Fruit fly (Drosophila melanogaster) whole organism, embryonic: ENCODE results near the gene CG6345.

Experiments
- Ada2b ChIP-seq: fragments of 200-800 bp; sonication (Bioruptor generic); IDR thresholded peaks from 2 replicates; pipeline ENCODE4 v1.3.6; 2022; ENCODE audit warnings: missing biosample characterization, missing genetic modification characterization
- Antp ChIP-seq: fragments of 200-800 bp; sonication (Bioruptor generic); optimal IDR thresholded peaks from 3 replicates; lab custom pipeline; 2016; ENCODE audit warnings: missing biosample characterization, missing genetic modification characterization
- Awh ChIP-seq: fragments of 200-800 bp; sonication (Bioruptor generic); IDR thresholded peaks from 2 replicates; pipeline ENCODE4, ENCODE4 v1.3.6; 2022; ENCODE audit warnings: missing biosample characterization, missing genetic modification characterization
- CG11456 ChIP-seq: fragments of 200-800 bp; sonication (Bioruptor generic); IDR thresholded peaks from 3 replicates; pipeline ENCODE4 v1.3.6; 2022; ENCODE audit warnings: missing biosample characterization, missing genetic modification characterization
- CG12659 ChIP-seq: fragments of 200-800 bp; sonication (Bioruptor generic); optimal IDR thresholded peaks from 3 replicates; lab custom pipeline; 2017; ENCODE audit warnings: mild to moderate bottlenecking, missing biosample characterization, missing genetic modification reagents, missing genetic modification characterization
- CG13296 ChIP-seq: fragments of 200-800 bp; sonication (Bioruptor generic); optimal IDR thresholded peaks from 3 replicates; lab custom pipeline; 2018; ENCODE audit warnings: missing biosample characterization, mild to moderate bottlenecking, missing genetic modification characterization
- CG13624 ChIP-seq: fragments of 200-800 bp; sonication (Bioruptor generic); optimal IDR thresholded peaks from 2 replicates; lab custom pipeline; 2016; ENCODE audit warnings: missing biosample characterization, missing genetic modification characterization
- CG14014 ChIP-seq: fragments of 200-800 bp; sonication (Bioruptor generic); IDR thresholded peaks from 2 replicates; pipeline ENCODE4 v1.3.6; 2022; ENCODE audit warnings: missing biosample characterization, missing genetic modification characterization
- CG14050 ChIP-seq: fragments of 200-800 bp; sonication (Bioruptor generic); IDR thresholded peaks from 3 replicates; pipeline ENCODE4 v1.3.6; 2022; ENCODE audit warnings: missing biosample characterization, missing genetic modification characterization
- CG14710 ChIP-seq: fragments of 200-800 bp; sonication (Bioruptor generic); optimal IDR thresholded peaks from 3 replicates; lab custom pipeline; 2019; ENCODE audit warnings: missing biosample characterization, mild to moderate bottlenecking, missing genetic modification characterization, moderate library complexity
- CG18476 ChIP-seq: fragments of 200-800 bp; sonication (Bioruptor generic); optimal IDR thresholded peaks from 2 replicates; lab custom pipeline; 2016; ENCODE audit warnings: missing biosample characterization, mild to moderate bottlenecking, missing genetic modification characterization
- CG33213 ChIP-seq: fragments of 200-800 bp; sonication (Bioruptor generic); optimal IDR thresholded peaks from 3 replicates; lab custom pipeline; 2016; ENCODE audit warnings: missing biosample characterization, missing genetic modification characterization
- CG4360 ChIP-seq: fragments of 200-800 bp; sonication (Bioruptor generic); IDR thresholded peaks from 2 replicates; pipeline ENCODE4 v1.3.6; 2022; ENCODE audit warnings: missing biosample characterization, missing genetic modification characterization
- CG6175 ChIP-seq: fragments of 200-800 bp; sonication (Bioruptor generic); IDR thresholded peaks from 3 replicates; pipeline ENCODE4 v1.3.6; 2022; ENCODE audit warnings: missing biosample characterization, missing genetic modification characterization
- CG6272 ChIP-seq: fragments of 200-800 bp; sonication (Bioruptor generic); IDR thresholded peaks from 2 replicates; pipeline ENCODE4 v1.3.6; 2022; ENCODE audit warnings: missing biosample characterization, missing genetic modification characterization
- CG6791 ChIP-seq: fragments of 200-800 bp; sonication (Bioruptor generic); IDR thresholded peaks from 3 replicates; pipeline ENCODE4 v1.3.6; 2022; ENCODE audit warnings: missing biosample characterization, missing genetic modification characterization; ENCODE audit not compliant: partially characterized antibody
- CG7271 ChIP-seq: fragments of 200-800 bp; sonication (Bioruptor generic); optimal IDR thresholded peaks from 2 replicates; lab custom pipeline; 2018; ENCODE audit warnings: missing biosample characterization, mild to moderate bottlenecking, missing genetic modification characterization, moderate library complexity
- CG9437 ChIP-seq: fragments of 200-800 bp; sonication (Bioruptor generic); optimal IDR thresholded peaks from 2 replicates; lab custom pipeline; 2018; ENCODE audit warnings: missing biosample characterization, mild to moderate bottlenecking, missing genetic modification characterization
- Dfd ChIP-seq, 2 experiments: fragments of >200 bp; optimal IDR thresholded peaks; 2 replicates each; lab custom pipeline; 2017; ENCODE audit warnings: missing biosample characterization in 2 of 2, missing genetic modification characterization in 2 of 2
- Hr39 ChIP-seq: fragments of >200 bp; optimal IDR thresholded peaks from 2 replicates; lab custom pipeline; 2017
- Hr51 ChIP-seq, 2 experiments: fragments of 200-800 bp; sonication (Bioruptor generic); optimal IDR thresholded peaks; 2 replicates in 1 of 2; 3 replicates in 1 of 2; lab custom pipeline; 2016 to 2018; ENCODE audit warnings: missing biosample characterization in 2 of 2, missing genetic modification characterization in 2 of 2, mild to moderate bottlenecking in 1 of 2, moderate library complexity in 1 of 2
- Lpt ChIP-seq: fragments of >200 bp; optimal IDR thresholded peaks from 2 replicates; lab custom pipeline; 2018; ENCODE audit warnings: missing biosample characterization, missing genetic modification characterization
- Optix ChIP-seq: fragments of 200-800 bp; sonication (Bioruptor generic); IDR thresholded peaks from 3 replicates; pipeline ENCODE4 v1.3.6; 2022; ENCODE audit warnings: missing biosample characterization, missing genetic modification characterization
- Poxn ChIP-seq: fragments of 200-800 bp; sonication (Bioruptor generic); IDR thresholded peaks from 2 replicates; pipeline ENCODE4 v1.3.6; 2022; ENCODE audit warnings: missing biosample characterization, missing genetic modification characterization
- Rx ChIP-seq: fragments of 200-800 bp; sonication (Bioruptor generic); IDR thresholded peaks from 2 replicates; pipeline ENCODE4 v1.3.6; 2022; ENCODE audit warnings: missing biosample characterization, missing genetic modification characterization
- Sin3A ChIP-seq: fragments of >200 bp; optimal IDR thresholded peaks from 2 replicates; lab custom pipeline; 2018
- Sox100B ChIP-seq: fragments of 200-800 bp; sonication (Bioruptor generic); optimal IDR thresholded peaks from 3 replicates; lab custom pipeline; 2018; ENCODE audit warnings: missing biosample characterization, mild to moderate bottlenecking, missing genetic modification characterization
- Sry-δ ChIP-seq: fragments of 200-800 bp; sonication (Bioruptor generic); optimal IDR thresholded peaks from 2 replicates; lab custom pipeline; 2016; ENCODE audit warnings: missing biosample characterization, missing genetic modification characterization
- Tbp ChIP-seq: fragments of >200 bp; optimal IDR thresholded peaks from 2 replicates; lab custom pipeline; 2018; ENCODE audit warnings: missing biosample characterization, missing genetic modification characterization
- cad ChIP-seq: fragments of >200 bp; optimal IDR thresholded peaks from 2 replicates; lab custom pipeline; 2017; ENCODE audit warnings: missing biosample characterization, missing genetic modification characterization
- corto ChIP-seq: fragments of 200-800 bp; sonication (Bioruptor generic); optimal IDR thresholded peaks from 2 replicates; lab custom pipeline; 2016; ENCODE audit warnings: missing biosample characterization, mild to moderate bottlenecking, missing genetic modification characterization, moderate library complexity
- dm ChIP-seq: fragments of 200-800 bp; sonication (Bioruptor generic); optimal IDR thresholded peaks from 3 replicates; lab custom pipeline; 2016; ENCODE audit warnings: missing biosample characterization, missing genetic modification characterization
- gsb-n ChIP-seq: fragments of 200-800 bp; sonication (Bioruptor generic); optimal IDR thresholded peaks from 3 replicates; lab custom pipeline; 2018; ENCODE audit warnings: missing biosample characterization, mild to moderate bottlenecking, missing genetic modification characterization
- jing ChIP-seq: fragments of 200-800 bp; sonication (Bioruptor generic); optimal IDR thresholded peaks from 2 replicates; lab custom pipeline; 2018; ENCODE audit warnings: missing biosample characterization, mild to moderate bottlenecking, missing genetic modification characterization
- knrl ChIP-seq: fragments of 200-800 bp; sonication (Bioruptor generic); IDR thresholded peaks from 3 replicates; pipeline ENCODE4 v1.3.6; 2022; ENCODE audit warnings: missing biosample characterization, missing genetic modification characterization; ENCODE audit not compliant: partially characterized antibody
- lbe ChIP-seq: fragments of 200-800 bp; sonication (Bioruptor generic); optimal IDR thresholded peaks from 2 replicates; lab custom pipeline; 2016; ENCODE audit warnings: missing biosample characterization, mild to moderate bottlenecking, missing genetic modification characterization
- lmd ChIP-seq: fragments of 200-800 bp; sonication (Bioruptor generic); IDR thresholded peaks from 2 replicates; pipeline ENCODE4 v1.3.6; 2022; ENCODE audit warnings: missing biosample characterization, missing genetic modification characterization
- org-1 ChIP-seq: fragments of 200-800 bp; sonication (Bioruptor generic); optimal IDR thresholded peaks from 2 replicates; lab custom pipeline; 2017; ENCODE audit warnings: missing biosample characterization, missing genetic modification characterization
- p53 ChIP-seq: fragments of 200-800 bp; sonication (Bioruptor generic); optimal IDR thresholded peaks from 2 replicates; lab custom pipeline; 2016; ENCODE audit warnings: missing biosample characterization, missing genetic modification characterization
- pb ChIP-seq: fragments of 200-800 bp; sonication (Bioruptor generic); optimal IDR thresholded peaks from 3 replicates; lab custom pipeline; 2016; ENCODE audit warnings: missing biosample characterization, missing genetic modification characterization
- pfk ChIP-seq: fragments of 200-800 bp; sonication (Bioruptor generic); optimal IDR thresholded peaks from 2 replicates; lab custom pipeline; 2018; ENCODE audit warnings: missing biosample characterization, mild to moderate bottlenecking, missing genetic modification characterization, moderate library complexity
- pnt ChIP-seq: fragments of 200-800 bp; sonication (Bioruptor generic); optimal IDR thresholded peaks from 3 replicates; lab custom pipeline; 2016; ENCODE audit warnings: missing biosample characterization, missing genetic modification characterization
- pros ChIP-seq: fragments of 200-800 bp; sonication (Bioruptor generic); optimal IDR thresholded peaks from 3 replicates; lab custom pipeline; 2019; ENCODE audit warnings: missing biosample characterization, mild to moderate bottlenecking, missing genetic modification characterization, moderate library complexity
- psq ChIP-seq: fragments of 200-800 bp; sonication (Bioruptor generic); optimal IDR thresholded peaks from 2 replicates; lab custom pipeline; 2017; ENCODE audit warnings: missing biosample characterization, missing genetic modification characterization
- pum ChIP-seq: fragments of 200-800 bp; sonication (Bioruptor generic); optimal IDR thresholded peaks from 2 replicates; lab custom pipeline; 2016; ENCODE audit warnings: missing biosample characterization, missing genetic modification characterization
- ranshi ChIP-seq: fragments of 200-800 bp; sonication (Bioruptor generic); IDR thresholded peaks from 2 replicates; pipeline ENCODE4 v1.3.6; 2022; ENCODE audit warnings: missing biosample characterization, missing genetic modification characterization
- rib ChIP-seq: fragments of 200-800 bp; sonication (Bioruptor generic); IDR thresholded peaks from 2 replicates; pipeline ENCODE4 v1.3.6; 2022; ENCODE audit warnings: missing biosample characterization, missing genetic modification characterization
- ro ChIP-seq: fragments of 200-800 bp; sonication (Bioruptor generic); IDR thresholded peaks from 2 replicates; pipeline ENCODE4 v1.3.6; 2022; ENCODE audit warnings: missing biosample characterization, missing genetic modification characterization
- stwl ChIP-seq: fragments of 200-800 bp; sonication (Bioruptor generic); optimal IDR thresholded peaks from 3 replicates; lab custom pipeline; 2018; ENCODE audit warnings: missing biosample characterization, mild to moderate bottlenecking, missing genetic modification characterization, moderate library complexity
- sug ChIP-seq: fragments of 200-800 bp; optimal IDR thresholded peaks from 2 replicates; lab custom pipeline; 2019; ENCODE audit warnings: missing biosample characterization, mild to moderate bottlenecking, missing genetic modification characterization, moderate library complexity
- tgo ChIP-seq: fragments of 200-800 bp; sonication (Bioruptor generic); IDR thresholded peaks from 3 replicates; pipeline ENCODE4 v1.3.6; 2022; ENCODE audit warnings: missing biosample characterization, missing genetic modification characterization
- toy ChIP-seq: fragments of 200-800 bp; sonication (Bioruptor generic); IDR thresholded peaks from 2 replicates; pipeline ENCODE4 v1.3.6; 2022; ENCODE audit warnings: missing biosample characterization, missing genetic modification characterization

Gene CG6345

dm6 chr3R:10412550-10413459, 3.0 kb downstream of the CG6345 start, which contains the start of the genes Irp-1B and Rrp46 (continued):
- TF ChIP-seq CG18476 (GFP tag; lab: Kevin White, UChicago): no peak
- TF ChIP-seq CG12659: peak; percentile 27
- no peak for TF ChIP-seq CG9437 (GFP tag; lab: Kevin White, UChicago)
- no peak for TF ChIP-seq gsb-n (tag; lab: Kevin White, UChicago)
- no peak for TF ChIP-seq CG14014 (GFP tag; lab: Robert Waterston, UW)
- no peak for TF ChIP-seq p53 (GFP tag; lab: Kevin White, UChicago)
- no peak for TF ChIP-seq pb (GFP tag; lab: Kevin White, UChicago)
- no peak for TF ChIP-seq Awh (GFP tag; lab: Robert Waterston, UW)
- TF ChIP-seq CG4360 (GFP tag; lab: Robert Waterston, UW): no peak
- no peak for TF ChIP-seq CG6175
- no peak for TF ChIP-seq lbe
- TF ChIP-seq knrl (GFP tag; lab: Robert Waterston, UW): peak; percentile 77
- no peak for TF ChIP-seq CG11456 (GFP tag; lab: Robert Waterston, UW)
- TF ChIP-seq CG7271 (tag; lab: Kevin White, UChicago): no peak
- TF ChIP-seq Dfd (GFP tag; optimal IDR thresholded peaks at IDR 0.05; lab: Kevin White, UChicago): no peak
- TF ChIP-seq cad: no peak
- TF ChIP-seq CG13296 (GFP tag; lab: Kevin White, UChicago): no peak
- TF ChIP-seq Antp (GFP tag; lab: Kevin White, UChicago): no peak
- peak; percentile 65 for TF ChIP-seq dm (GFP tag; lab: Kevin White, UChicago)
- TF ChIP-seq toy (GFP tag; lab: Robert Waterston, UW): no peak
- TF ChIP-seq pnt: no peak
- TF ChIP-seq org-1 (GFP tag; lab: Kevin White, UChicago): no peak
- no peak for TF ChIP-seq Tbp (GFP tag; lab: Kevin White, UChicago)
- no peak for TF ChIP-seq Hr39
- no peak for TF ChIP-seq Poxn (GFP tag; lab: Robert Waterston, UW)
- TF ChIP-seq CG33213 (GFP tag; lab: Kevin White, UChicago): no peak
- no peak for TF ChIP-seq Hr51 (GFP tag; optimal IDR thresholded peaks at IDR 0.05; lab: Kevin White, UChicago)
- no peak for TF ChIP-seq CG14050 (GFP tag; lab: Robert Waterston, UW)
- TF ChIP-seq CG6272 (GFP tag; lab: Robert Waterston, UW): no peak
- TF ChIP-seq psq: no peak
- peak; percentile 33 for TF ChIP-seq CG14710 (tag; lab: Kevin White, UChicago)
- TF ChIP-seq pros (GFP tag; lab: Kevin White, UChicago): no peak
- TF ChIP-seq Lpt (GFP tag; lab: Kevin White, UChicago): no peak
- no peak for TF ChIP-seq CG13624 (GFP tag; lab: Kevin White, UChicago)
- no peak for TF ChIP-seq Ada2b (GFP tag; lab: Robert Waterston, UW)
- no peak for TF ChIP-seq pfk
- no peak for TF ChIP-seq ranshi
- no peak for TF ChIP-seq pum
- peak; percentile 14 for TF ChIP-seq Sox100B (GFP tag; lab: Kevin White, UChicago)
- no peak for TF ChIP-seq lmd
- TF ChIP-seq ro (GFP tag; lab: Robert Waterston, UW): no peak
- TF ChIP-seq CG6791 (GFP tag; lab: Robert Waterston, UW): peak; percentile 96
- TF ChIP-seq Sry-δ (GFP tag; lab: Kevin White, UChicago): peak; percentile 73
- no peak for TF ChIP-seq Rx (GFP tag; lab: Robert Waterston, UW)
- TF ChIP-seq Optix (GFP tag; lab: Robert Waterston, UW): no peak
- TF ChIP-seq sug (tag; lab: Kevin White, UChicago): no peak
- TF ChIP-seq corto: no peak
- TF ChIP-seq Sin3A: peak; percentile 54
- TF ChIP-seq tgo: no peak
- no peak for TF ChIP-seq rib
- peak; percentile 61 for TF ChIP-seq stwl (tag; lab: Kevin White, UChicago)
- no peak for TF ChIP-seq jing (GFP tag; lab: Kevin White, UChicago)
